Worm (Caenorhabditis elegans): ENCODE data around the gene Y57A10C.11.
A peak's percentile ranks its signal among the peaks of the same experiment; 100 is the strongest.

- TF ChIP-seq nhr-76 (tag; optimal IDR thresholded peaks at IDR 0.05) (no peak), skn-1 (tag; optimal IDR thresholded peaks at IDR 0.05) (no peak), nfya-1 (tag; optimal IDR thresholded peaks at IDR 0.05; ENCODE audit: insufficient read depth) (peak; percentile 19), pha-4 (tag; optimal IDR thresholded peaks at IDR 0.05) (peak; percentile 37), ceh-82 (tag; optimal IDR thresholded peaks at IDR 0.05) (no peak), pqm-1 (tag; optimal IDR thresholded peaks at IDR 0.05) (peak; percentile 93), hmg-11 (tag; optimal IDR thresholded peaks at IDR 0.05) (no peak), unc-62 (GFP tag; optimal IDR thresholded peaks at IDR 0.05) (no peak), elt-1 (tag; optimal IDR thresholded peaks at IDR 0.05) (no peak)
Measured at ce11 chrII:12425644-12426222, 11.0 kb upstream of the Y57A10C.11 start, which contains the start of gene daf-22.

Measured in whole organism, L3 larva.